Fruit fly (Drosophila melanogaster): Measurements from ENCODE around the gene Acp62F.

dm6 chr3L:2781991-2782677 lies 42.6 kb downstream of the Acp62F start, which contains the start of gene Pgant6:
- TF ChIP-seq EcR (GFP tag; optimal IDR thresholded peaks at IDR 0.05), result no peak
- TF ChIP-seq CG15710 (tag; optimal IDR thresholded peaks at IDR 0.05), result no peak
- TF ChIP-seq Snoo (tag; optimal IDR thresholded peaks at IDR 0.05), result no peak
- no peak for TF ChIP-seq fd96Ca (GFP tag; IDR thresholded peaks at IDR 0.05)
- TF ChIP-seq rn (GFP tag; IDR thresholded peaks at IDR 0.05), result no peak
- TF ChIP-seq Pif1A (GFP tag; optimal IDR thresholded peaks at IDR 0.05), result no peak
- no peak for TF ChIP-seq CG8301 (tag; optimal IDR thresholded peaks at IDR 0.05)
- TF ChIP-seq CG8159 (tag; optimal IDR thresholded peaks at IDR 0.05), result no peak
- no peak for TF ChIP-seq D1 (tag; optimal IDR thresholded peaks at IDR 0.05)
- no peak for TF ChIP-seq Ets98B (GFP tag; IDR thresholded peaks at IDR 0.05)
- TF ChIP-seq CG10348 (GFP tag; IDR thresholded peaks at IDR 0.05), result no peak
- peak; percentile 37; the same call in 1 of the 3 replicates for TF ChIP-seq CG4496 (GFP tag; IDR thresholded peaks at IDR 0.05)
